Worm (Caenorhabditis elegans) whole organism, early embryonic: ENCODE data around the gene R05D8.7.

Experiments
- F13C5.2 ChIP-seq: sonication (generic microtip); optimal IDR thresholded peaks from 2 replicates; lab custom pipeline; 2017; ENCODE audit warnings: mild to moderate bottlenecking, missing genetic modification characterization, inconsistent platforms, missing compliant biosample characterization
- aly-1 ChIP-seq: sonication (generic microtip); optimal IDR thresholded peaks from 2 replicates; lab custom pipeline; 2016; ENCODE audit warnings: missing genetic modification characterization, missing compliant biosample characterization
- ama-1 ChIP-seq: fragments of 150-350 bp; optimal IDR thresholded peaks from 2 replicates; lab custom pipeline; 2014
- ceh-13 ChIP-seq: fragments of 200-800 bp; sonication (Bioruptor generic); optimal IDR thresholded peaks from 2 replicates; lab custom pipeline; 2018; ENCODE audit warnings: mild to moderate bottlenecking, missing genetic modification characterization, missing compliant biosample characterization
- ceh-36 ChIP-seq: sonication (generic microtip); optimal IDR thresholded peaks from 2 replicates; lab custom pipeline; 2016; ENCODE audit warnings: missing genetic modification characterization, inconsistent platforms, missing compliant biosample characterization
- ets-7 ChIP-seq: sonication (generic microtip); optimal IDR thresholded peaks from 2 replicates; lab custom pipeline; 2016; ENCODE audit warnings: missing genotype, missing genetic modification characterization, missing compliant biosample characterization
- flt-1 ChIP-seq: fragments of 200-800 bp; sonication (Bioruptor generic); IDR thresholded peaks from 2 replicates; pipeline ENCODE4 v1.3.6; 2022; ENCODE audit warnings: missing genetic modification characterization, missing compliant biosample characterization
- hmbx-1 ChIP-seq: sonication (generic microtip); optimal IDR thresholded peaks from 2 replicates; lab custom pipeline; 2016; ENCODE audit warnings: mild to moderate bottlenecking, missing genetic modification characterization, missing compliant biosample characterization
- hmg-4 ChIP-seq: fragments of 200-800 bp; sonication (Bioruptor generic); optimal IDR thresholded peaks from 2 replicates; lab custom pipeline; 2018; ENCODE audit warnings: mild to moderate bottlenecking, missing genetic modification characterization, missing compliant biosample characterization
- scrt-1 ChIP-seq: fragments of 200-800 bp; sonication (Bioruptor generic); IDR thresholded peaks from 2 replicates; pipeline ENCODE4 v1.3.6; 2022; ENCODE audit warnings: missing genetic modification characterization, missing compliant biosample characterization
- sea-1 ChIP-seq: fragments of 200-800 bp; sonication (Bioruptor generic); conservative IDR thresholded peaks from 2 replicates; pipeline ENCODE4 v1.3.6; 2022; ENCODE audit warnings: missing genetic modification characterization, missing compliant biosample characterization
- tra-4 ChIP-seq: sonication (generic microtip); optimal IDR thresholded peaks from 2 replicates; lab custom pipeline; 2017; ENCODE audit warnings: missing genetic modification characterization, missing compliant biosample characterization

DNA sequence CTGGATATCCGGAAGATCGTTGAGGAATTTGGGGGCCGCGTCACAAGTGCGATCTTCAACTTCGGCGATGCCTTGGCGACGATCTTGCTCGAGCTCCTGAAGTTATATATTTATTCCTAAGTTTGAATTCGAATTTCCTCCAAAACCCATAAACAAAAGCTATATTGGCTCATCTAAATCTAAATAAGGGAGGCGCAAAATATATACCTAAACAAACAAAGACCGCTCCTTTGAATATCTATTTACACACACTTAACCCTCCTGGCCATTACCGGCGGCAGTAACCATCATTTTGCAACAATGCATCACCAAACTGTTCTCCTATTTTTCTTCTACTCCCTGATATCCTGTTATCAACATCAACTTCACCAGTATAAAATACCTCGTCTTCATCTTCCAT lies 33.0 kb upstream of the R05D8.7 start, which contains the start of gene F54E2.2:
- no peak for TF ChIP-seq F13C5.2 (tag; lab: Kevin White, UChicago)
- TF ChIP-seq hmbx-1 (tag; lab: Kevin White, UChicago), result no peak
- no peak for TF ChIP-seq ceh-13
- TF ChIP-seq flt-1 (GFP tag; lab: Robert Waterston, UW), result no peak
- no peak for TF ChIP-seq ama-1
- no peak for TF ChIP-seq aly-1 (tag; lab: Kevin White, UChicago)
- no peak for TF ChIP-seq ets-7 (tag; lab: Kevin White, UChicago)
- TF ChIP-seq hmg-4, result no peak
- no peak for TF ChIP-seq tra-4 (tag; lab: Kevin White, UChicago)
- no peak for TF ChIP-seq sea-1 (GFP tag; lab: Robert Waterston, UW)
- no peak for TF ChIP-seq ceh-36 (tag; lab: Kevin White, UChicago)
- no peak for TF ChIP-seq scrt-1 (GFP tag; lab: Robert Waterston, UW)
